Worm (Caenorhabditis elegans) whole organism, L4/young adult: ENCODE measurements around the gene snt-2.

Experiments used
- W03F9.2 ChIP-seq: fragments of 150-350 bp; optimal IDR thresholded peaks from 2 replicates; lab custom pipeline; 2014; ENCODE audit warnings: missing biosample characterization, missing genetic modification characterization
- dao-5 ChIP-seq: sonication (generic microtip); optimal IDR thresholded peaks from 2 replicates; lab custom pipeline; 2016; ENCODE audit warnings: missing genotype, missing genetic modification characterization, moderate library complexity, missing compliant biosample characterization
- him-1 ChIP-seq: sonication (generic microtip); optimal IDR thresholded peaks from 2 replicates; lab custom pipeline; 2016; ENCODE audit warnings: missing genotype, missing genetic modification reagents, missing genetic modification characterization, missing compliant biosample characterization

DNA sequence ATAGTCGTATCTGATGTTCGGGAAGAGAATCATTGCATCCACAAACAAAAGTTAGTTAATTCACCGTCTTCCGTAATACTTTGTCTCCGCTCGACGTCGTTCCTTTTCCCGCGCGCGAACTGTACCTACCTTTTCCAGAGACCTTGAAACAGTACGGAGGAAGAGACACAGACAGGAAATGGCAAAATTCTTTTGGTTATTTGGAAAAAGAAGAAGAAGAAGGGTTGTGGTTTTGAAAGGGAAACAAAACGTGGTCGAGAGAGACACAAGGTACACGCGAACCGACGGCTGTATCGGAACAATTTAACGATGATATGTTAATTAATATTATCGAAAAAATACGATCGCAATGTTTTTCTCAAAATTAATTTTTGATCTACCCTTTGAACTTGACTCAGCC is 43.5 kb downstream of the snt-2 start:
- no peak for TF ChIP-seq W03F9.2
- TF ChIP-seq dao-5 = no peak
- no peak for TF ChIP-seq him-1
